Fruit fly (Drosophila melanogaster): ENCODE measurements around the gene REPTOR-BP.

Gene REPTOR-BP

dm6 chr2L:10260750-10261493 lies 3.0 kb upstream of the REPTOR-BP start, which contains the start of gene Pten (continued):
- TF ChIP-seq Antp (GFP tag; optimal IDR thresholded peaks at IDR 0.05) (no peak), Xrp1 (GFP tag; IDR thresholded peaks at IDR 0.05) (peak; percentile 73), CG9876 (GFP tag; optimal IDR thresholded peaks at IDR 0.05) (no peak), esg (GFP tag; conservative IDR thresholded peaks at IDR 0.05) (0 out of 2 replicates have a peak, but pooled peaks have one; percentile 50), chn (GFP tag; optimal IDR thresholded peaks at IDR 0.05) (peak; percentile 73), ase (GFP tag; IDR thresholded peaks at IDR 0.05) (no peak; the same call in 2 of the 3 replicates), Hr78 (GFP tag; optimal IDR thresholded peaks at IDR 0.05) (no peak), CG10274 (GFP tag; optimal IDR thresholded peaks at IDR 0.05) (peak; percentile 28), CG12942 (GFP tag; optimal IDR thresholded peaks at IDR 0.05) (peak; percentile 38), E2f2 (GFP tag; IDR thresholded peaks at IDR 0.05) (peak; percentile 60), CG2116 (GFP tag; optimal IDR thresholded peaks at IDR 0.05) (peak; percentile 77), tx (GFP tag; optimal IDR thresholded peaks at IDR 0.05) (peak; percentile 64), CG8765 (GFP tag; IDR thresholded peaks at IDR 0.05) (no peak), hkb (optimal IDR thresholded peaks at IDR 0.05) (no peak), hkb (GFP tag; IDR thresholded peaks at IDR 0.05) (peak; percentile 59; the same call in 1 of the 2 replicates), twi (tag; optimal IDR thresholded peaks at IDR 0.05) (no peak), CG5180 (GFP tag; optimal IDR thresholded peaks at IDR 0.05) (no peak), h (optimal IDR thresholded peaks at IDR 0.05) (no peak), Ptx1 (GFP tag; IDR thresholded peaks at IDR 0.05) (no peak), HLH4C (GFP tag; IDR thresholded peaks at IDR 0.05; ENCODE audit: partially characterized antibody) (peak; percentile 94), al (GFP tag; IDR thresholded peaks at IDR 0.05) (no peak; the same call in 1 of the 2 replicates), caup (GFP tag; optimal IDR thresholded peaks at IDR 0.05; ENCODE audit: severe bottlenecking) (no peak), aop (GFP tag; IDR thresholded peaks at IDR 0.05) (no peak), CG9437 (GFP tag; optimal IDR thresholded peaks at IDR 0.05) (peak; percentile 25), ems (GFP tag; optimal IDR thresholded peaks at IDR 0.05) (peak; percentile 32), peb (GFP tag; IDR thresholded peaks at IDR 0.05) (no peak), ato (GFP tag; IDR thresholded peaks at IDR 0.05; ENCODE audit: partially characterized antibody) (peak; percentile 87), CG15073 (GFP tag; optimal IDR thresholded peaks at IDR 0.05) (no peak), Trl (optimal IDR thresholded peaks at IDR 0.05) (no peak), Trl (GFP tag; optimal IDR thresholded peaks at IDR 0.05) (peak; percentile 78), Ravus (GFP tag; IDR thresholded peaks at IDR 0.05) (no peak; the same call in 1 of the 2 replicates), lilli (GFP tag; optimal IDR thresholded peaks at IDR 0.05) (peak; percentile 69), Dad (GFP tag; optimal IDR thresholded peaks at IDR 0.05) (peak; percentile 55), CG10209 (GFP tag; optimal IDR thresholded peaks at IDR 0.05) (no peak), CG6254 (GFP tag; optimal IDR thresholded peaks at IDR 0.05) (peak; percentile 100), CG1529 (GFP tag; optimal IDR thresholded peaks at IDR 0.05) (peak; percentile 5), dm (GFP tag; optimal IDR thresholded peaks at IDR 0.05) (no peak), otp (GFP tag; IDR thresholded peaks at IDR 0.05) (no peak; the same call in 2 of the 3 replicates), NK7.1 (GFP tag; optimal IDR thresholded peaks at IDR 0.05) (peak; percentile 39), MTF-1 (GFP tag; optimal IDR thresholded peaks at IDR 0.05; ENCODE audit: borderline replicate concordance) (no peak), CG11560 (tag; IDR thresholded peaks at IDR 0.05) (peak; percentile 92; the same call in 2 of the 3 replicates), Atf3 (GFP tag; optimal IDR thresholded peaks at IDR 0.05) (peak; percentile 68), da (GFP tag; optimal IDR thresholded peaks at IDR 0.05) (no peak), hb (GFP tag; IDR thresholded peaks at IDR 0.05; ENCODE audit: partially characterized antibody) (peak; percentile 87; the same call in 2 of the 3 replicates), eve (GFP tag; optimal IDR thresholded peaks at IDR 0.05) (peak in 1 of 2 experiments; percentile 8), z (GFP tag; IDR thresholded peaks at IDR 0.05) (no peak), Hand (GFP tag; optimal IDR thresholded peaks at IDR 0.05) (no peak), GATAe (GFP tag; conservative IDR thresholded peaks at IDR 0.05) (no peak), cas (GFP tag; IDR thresholded peaks at IDR 0.05) (no peak), trh (GFP tag; optimal IDR thresholded peaks at IDR 0.05) (peak; percentile 16), Awh (GFP tag; IDR thresholded peaks at IDR 0.05) (peak; percentile 54; the same call in 1 of the 2 replicates)
